Worm (Caenorhabditis elegans): ENCODE measurements around the gene F57B9.1.

The F57B9.1 gene

ce11 chrIII:6931896-6932295, 30.0 kb upstream of the F57B9.1 start, which contains the start of gene byn-1:
Gene byn-1, plus strand, starts transcription at chrIII:6932001.
- no peak for TF ChIP-seq rnt-1 (tag; optimal IDR thresholded peaks at IDR 0.05)
- no peak for TF ChIP-seq nhr-85 (tag)
- TF ChIP-seq unc-130 (tag; optimal IDR thresholded peaks at IDR 0.05) = no peak
- TF ChIP-seq ceh-90 (tag; optimal IDR thresholded peaks at IDR 0.05) = no peak
- no peak for TF ChIP-seq efl-3 (GFP tag; optimal IDR thresholded peaks at IDR 0.05)
- no peak for TF ChIP-seq elt-2 (tag; optimal IDR thresholded peaks at IDR 0.05)
- no peak for TF ChIP-seq egl-27 (tag; optimal IDR thresholded peaks at IDR 0.05)
- peak in 1 of 2 experiments; percentile 18 for TF ChIP-seq lsy-2 (tag; optimal IDR thresholded peaks at IDR 0.05)

- TF ChIP-seq alr-1 (tag; optimal IDR thresholded peaks at IDR 0.05; ENCODE audit: borderline replicate concordance) (no peak), unc-98 (GFP tag; IDR thresholded peaks at IDR 0.05) (no peak)
Observed at ce11 chrIII:6935269-6936017, 26.4 kb upstream of the F57B9.1 start, which contains the start of the genes F57B9.8 and coq-2. Gene F57B9.8, minus strand, starts transcription at chrIII:6935319. Gene coq-2, plus strand, starts transcription at chrIII:6935967.

ce11 chrIII:6939523-6939922, 22.4 kb upstream of the F57B9.1 start, which contains the start of gene F57B9.3:
Gene F57B9.3, plus strand, starts transcription at chrIII:6939823.
- TF ChIP-seq xbp-1 (tag; optimal IDR thresholded peaks at IDR 0.05) (no peak), ztf-4 (tag; optimal IDR thresholded peaks at IDR 0.05) (no peak), nhr-71 (tag; optimal IDR thresholded peaks at IDR 0.05) (no peak), dpl-1 (GFP tag; optimal IDR thresholded peaks at IDR 0.05) (no peak), jun-1 (tag; optimal IDR thresholded peaks at IDR 0.05) (no peak), mab-9 (GFP tag; IDR thresholded peaks at IDR 0.05) (no peak), unc-30 (tag; optimal IDR thresholded peaks at IDR 0.05) (no peak), lin-13 (GFP tag; optimal IDR thresholded peaks at IDR 0.05) (no peak), irx-1 (tag; optimal IDR thresholded peaks at IDR 0.05) (no peak), ceh-63 (GFP tag; optimal IDR thresholded peaks at IDR 0.05) (no peak), sup-37 (GFP tag; optimal IDR thresholded peaks at IDR 0.05) (no peak), blmp-1 (tag; optimal IDR thresholded peaks at IDR 0.05) (no peak), C16A3.4 (tag; optimal IDR thresholded peaks at IDR 0.05) (no peak), pqm-1 (tag; optimal IDR thresholded peaks at IDR 0.05) (no peak), hpl-2 (GFP tag; optimal IDR thresholded peaks at IDR 0.05) (no peak), C34B4.2 (tag; optimal IDR thresholded peaks at IDR 0.05) (no peak), ceh-88 (GFP tag; IDR thresholded peaks at IDR 0.05) (no peak), nhr-12 (tag; optimal IDR thresholded peaks at IDR 0.05) (no peak), mef-2 (tag; optimal IDR thresholded peaks at IDR 0.05) (no peak), grh-1 (GFP tag; IDR thresholded peaks at IDR 0.05) (no peak)

ce11 chrIII:6945319-6945718, 16.6 kb upstream of the F57B9.1 start:
- TF ChIP-seq hpl-2 (GFP tag; optimal IDR thresholded peaks at IDR 0.05) = no peak
- TF ChIP-seq ceh-88 (GFP tag; IDR thresholded peaks at IDR 0.05) = no peak
- TF ChIP-seq efl-1 (optimal IDR thresholded peaks at IDR 0.05) = no peak
- TF ChIP-seq efl-1 (GFP tag; optimal IDR thresholded peaks at IDR 0.05 in 1 of 2) = peak in 1 of 2 experiments; percentile 18

- TF ChIP-seq elt-2 (tag; optimal IDR thresholded peaks at IDR 0.05) (no peak), blmp-1 (tag; optimal IDR thresholded peaks at IDR 0.05) (peak; percentile 93), ets-5 (GFP tag; IDR thresholded peaks at IDR 0.05) (no peak), zip-4 (GFP tag; optimal IDR thresholded peaks at IDR 0.05) (no peak), efl-1 (optimal IDR thresholded peaks at IDR 0.05) (no peak), efl-1 (GFP tag; optimal IDR thresholded peaks at IDR 0.05 in 1 of 2) (peak in 1 of 2 experiments; percentile 21), hlh-4 (tag; optimal IDR thresholded peaks at IDR 0.05) (no peak), nhr-85 (tag) (peak; percentile 19)
Observed at ce11 chrIII:6945747-6946146, 16.1 kb upstream of the F57B9.1 start, which contains the start of gene abu-13. Gene abu-13, minus strand, starts transcription at chrIII:6945898.

All from whole organism, L1 larva.